Fruit fly (Drosophila melanogaster): ENCODE measurements around the gene RabGGTb.

dm6 chr2L:2901445-2901844 lies 22.5 kb downstream of the RabGGTb start:
- TF ChIP-seq h (optimal IDR thresholded peaks at IDR 0.05) = no peak
- no peak for TF ChIP-seq ttk (optimal IDR thresholded peaks at IDR 0.05)
- no peak for TF ChIP-seq psq (optimal IDR thresholded peaks at IDR 0.05)

Data from Kc167 (cell line).